Fruit fly (Drosophila melanogaster) whole organism, prepupa: ENCODE measurements around the gene Strip.

ENCODE experiments used
- Blimp-1 ChIP-seq: fragments of 200-800 bp; sonication (Bioruptor generic); optimal IDR thresholded peaks from 3 replicates; lab custom pipeline; 2017; ENCODE audit warnings: missing biosample characterization, missing genetic modification characterization, mild to moderate bottlenecking, moderate library complexity, missing genetic modification reagents
- CG11294 ChIP-seq: fragments of 200-800 bp; sonication (Bioruptor generic); IDR thresholded peaks from 2 replicates; pipeline ENCODE4 v1.3.6; 2022; ENCODE audit warnings: missing biosample characterization, missing genetic modification characterization
- CG16779 ChIP-seq: fragments of 200-800 bp; sonication (Bioruptor generic); optimal IDR thresholded peaks from 3 replicates; lab custom pipeline; 2017; ENCODE audit warnings: missing biosample characterization, mild to moderate bottlenecking, missing genetic modification characterization
- CG6854 ChIP-seq: fragments of 200-800 bp; sonication (Bioruptor generic); optimal IDR thresholded peaks from 2 replicates; lab custom pipeline; 2017; ENCODE audit warnings: missing biosample characterization, mild to moderate bottlenecking, missing genetic modification characterization
- Gug ChIP-seq: fragments of 200-800 bp; sonication (Bioruptor generic); IDR thresholded peaks from 2 replicates; pipeline ENCODE4 v1.3.6; 2022; ENCODE audit warnings: missing biosample characterization, missing genetic modification characterization
- Hr38 ChIP-seq: sonication (Bioruptor generic); optimal IDR thresholded peaks from 2 replicates; lab custom pipeline; 2016; ENCODE audit warnings: missing biosample characterization, missing genetic modification characterization
- Hr39 ChIP-seq: fragments of 200-800 bp; sonication (Bioruptor generic); optimal IDR thresholded peaks from 2 replicates; lab custom pipeline; 2016; ENCODE audit warnings: missing biosample characterization, missing genetic modification characterization
- Sox102F ChIP-seq: fragments of 200-800 bp; sonication (Bioruptor generic); optimal IDR thresholded peaks from 2 replicates; lab custom pipeline; 2016; ENCODE audit warnings: missing biosample characterization, mild to moderate bottlenecking, missing genetic modification characterization
- acj6 ChIP-seq: fragments of 200-800 bp; sonication (Bioruptor generic); optimal IDR thresholded peaks from 3 replicates; lab custom pipeline; 2016; ENCODE audit warnings: missing biosample characterization, missing genetic modification characterization
- net ChIP-seq: fragments of 200-800 bp; sonication (Bioruptor generic); optimal IDR thresholded peaks from 3 replicates; lab custom pipeline; 2016; ENCODE audit warnings: missing biosample characterization, missing genetic modification characterization
- svp ChIP-seq: fragments of 200-800 bp; sonication (Bioruptor generic); peaks from one replicate; lab custom pipeline; 2016; ENCODE audit warnings: missing biosample characterization, missing genetic modification characterization

- no peak for TF ChIP-seq svp (GFP tag; lab: Kevin White, UChicago)
- no peak for TF ChIP-seq Gug (GFP tag; lab: Robert Waterston, UW)
- TF ChIP-seq CG16779 (tag; lab: Kevin White, UChicago) = no peak
- TF ChIP-seq acj6 = no peak
- TF ChIP-seq Sox102F = no peak
- TF ChIP-seq Hr39 (GFP tag; lab: Kevin White, UChicago) = no peak
- TF ChIP-seq Blimp-1 (GFP tag; lab: Kevin White, UChicago) = no peak
- no peak for TF ChIP-seq Hr38 (GFP tag; lab: Kevin White, UChicago)
- TF ChIP-seq net (GFP tag; lab: Kevin White, UChicago) = no peak
- TF ChIP-seq CG11294 (GFP tag; lab: Robert Waterston, UW) = no peak
- TF ChIP-seq CG6854 (GFP tag; lab: Kevin White, UChicago) = no peak
Measured at dm6 chr3L:3337345-3337928, 8.8 kb upstream of the Strip start.
